Fruit fly (Drosophila melanogaster) whole organism, embryonic: Measurements from ENCODE around the gene CG14212.
A peak's percentile ranks its signal among the peaks of the same experiment; 100 is the strongest.

Experiments used
- Asciz ChIP-seq: fragments of 200-800 bp; sonication (Bioruptor generic); optimal IDR thresholded peaks from 2 replicates; lab custom pipeline; 2017; ENCODE audit warnings: missing biosample characterization, mild to moderate bottlenecking, missing genetic modification characterization, missing genetic modification reagents
- Atf6 ChIP-seq: fragments of 200-800 bp; sonication (Bioruptor generic); IDR thresholded peaks from 2 replicates; pipeline ENCODE4 v1.3.6; 2022; ENCODE audit warnings: missing biosample characterization, missing genetic modification characterization
- Blimp-1 ChIP-seq: fragments of 200-800 bp; sonication (Bioruptor generic); optimal IDR thresholded peaks from 3 replicates; lab custom pipeline; 2018; ENCODE audit warnings: missing biosample characterization, missing genetic modification characterization, mild to moderate bottlenecking, moderate library complexity, missing genetic modification reagents
- CG1024 ChIP-seq: fragments of 200-800 bp; sonication (Bioruptor generic); IDR thresholded peaks from 2 replicates; pipeline ENCODE4 v1.3.6; 2022; ENCODE audit warnings: missing biosample characterization, missing genetic modification characterization
- CG10979 ChIP-seq: fragments of 200-800 bp; sonication (Bioruptor generic); optimal IDR thresholded peaks from 2 replicates; lab custom pipeline; 2018; ENCODE audit warnings: missing biosample characterization, mild to moderate bottlenecking, missing genetic modification characterization, moderate library complexity
- CG11398 ChIP-seq: fragments of 200-800 bp; sonication (Bioruptor generic); optimal IDR thresholded peaks from 2 replicates; lab custom pipeline; 2016; ENCODE audit warnings: missing biosample characterization, missing genetic modification characterization
- CG11504 ChIP-seq: fragments of 200-800 bp; sonication (Bioruptor generic); optimal IDR thresholded peaks from 3 replicates; lab custom pipeline; 2019; ENCODE audit warnings: missing biosample characterization, mild to moderate bottlenecking, missing genetic modification characterization, moderate library complexity
- CG12104 ChIP-seq: fragments of 200-800 bp; sonication (Bioruptor generic); optimal IDR thresholded peaks from 3 replicates; lab custom pipeline; 2016; ENCODE audit warnings: missing biosample characterization, missing genetic modification characterization
- CG13296 ChIP-seq: fragments of 200-800 bp; sonication (Bioruptor generic); optimal IDR thresholded peaks from 3 replicates; lab custom pipeline; 2018; ENCODE audit warnings: missing biosample characterization, mild to moderate bottlenecking, missing genetic modification characterization
- CG14667 ChIP-seq: fragments of 200-800 bp; sonication (Bioruptor generic); IDR thresholded peaks from 2 replicates; pipeline ENCODE4 v1.3.6; 2022; ENCODE audit warnings: missing biosample characterization, missing genetic modification characterization
- CG14710 ChIP-seq: fragments of 200-800 bp; sonication (Bioruptor generic); optimal IDR thresholded peaks from 3 replicates; lab custom pipeline; 2019; ENCODE audit warnings: missing biosample characterization, mild to moderate bottlenecking, missing genetic modification characterization, moderate library complexity
- CG14965 ChIP-seq: fragments of 200-800 bp; sonication (Bioruptor generic); optimal IDR thresholded peaks from 2 replicates; lab custom pipeline; 2016; ENCODE audit warnings: missing biosample characterization, missing genetic modification characterization, borderline replicate concordance
- CG15696 ChIP-seq: fragments of 200-800 bp; sonication (Bioruptor generic); optimal IDR thresholded peaks from 2 replicates; lab custom pipeline; 2019; ENCODE audit warnings: missing biosample characterization, mild to moderate bottlenecking, missing genetic modification characterization, moderate library complexity
- CG17802 ChIP-seq: fragments of 200-800 bp; sonication (Bioruptor generic); optimal IDR thresholded peaks from 2 replicates; lab custom pipeline; 2018; ENCODE audit warnings: missing biosample characterization, mild to moderate bottlenecking, missing genetic modification characterization, moderate library complexity
- CG3163 ChIP-seq: fragments of 200-800 bp; sonication (Bioruptor generic); optimal IDR thresholded peaks from 3 replicates; lab custom pipeline; 2016; ENCODE audit warnings: missing biosample characterization, missing genetic modification characterization
- CG3726 ChIP-seq: fragments of 200-800 bp; sonication (Bioruptor generic); IDR thresholded peaks from 3 replicates; pipeline ENCODE4, ENCODE4 v1.3.6; 2022; ENCODE audit warnings: missing biosample characterization, missing genetic modification characterization
- CG3838 ChIP-seq: fragments of 200-800 bp; sonication (Bioruptor generic); optimal IDR thresholded peaks from 3 replicates; lab custom pipeline; 2016; ENCODE audit warnings: missing biosample characterization, missing genetic modification characterization
- CG4424 ChIP-seq: fragments of 200-800 bp; sonication (Bioruptor generic); optimal IDR thresholded peaks from 3 replicates; lab custom pipeline; 2016; ENCODE audit warnings: missing biosample characterization, missing genetic modification characterization
- CG8765 ChIP-seq: fragments of 200-800 bp; sonication (Bioruptor generic); IDR thresholded peaks from 2 replicates; pipeline ENCODE4 v1.3.6; 2022; ENCODE audit warnings: missing biosample characterization, missing genetic modification characterization
- CG8944 ChIP-seq: fragments of 200-800 bp; sonication (Bioruptor generic); optimal IDR thresholded peaks from 3 replicates; lab custom pipeline; 2016; ENCODE audit warnings: missing biosample characterization, missing genetic modification characterization
- CG9609 ChIP-seq: fragments of 200-800 bp; sonication (Bioruptor generic); optimal IDR thresholded peaks from 3 replicates; lab custom pipeline; 2016; ENCODE audit warnings: missing biosample characterization, missing genetic modification characterization
- CrebB ChIP-seq: fragments of 200-800 bp; sonication (Bioruptor generic); optimal IDR thresholded peaks from 3 replicates; lab custom pipeline; 2018; ENCODE audit warnings: missing biosample characterization, mild to moderate bottlenecking, missing genetic modification characterization
- D19B ChIP-seq: fragments of 200-800 bp; sonication (Bioruptor generic); optimal IDR thresholded peaks from 2 replicates; lab custom pipeline; 2017; ENCODE audit warnings: missing biosample characterization, mild to moderate bottlenecking, missing genetic modification characterization
- Drgx ChIP-seq: fragments of 200-800 bp; sonication (Bioruptor generic); IDR thresholded peaks from 2 replicates; pipeline ENCODE4 v1.3.6; 2022; ENCODE audit warnings: missing biosample characterization, missing genetic modification characterization
- ERR ChIP-seq: fragments of 200-800 bp; sonication (Bioruptor generic); optimal IDR thresholded peaks from 2 replicates; lab custom pipeline; 2016; ENCODE audit warnings: missing biosample characterization, missing genetic modification characterization
- Hand ChIP-seq: fragments of 200-800 bp; sonication (Bioruptor generic); optimal IDR thresholded peaks from 2 replicates; lab custom pipeline; 2017; ENCODE audit warnings: mild to moderate bottlenecking, missing biosample characterization, missing genetic modification reagents, missing genetic modification characterization
- Ssrp ChIP-seq: fragments of 200-800 bp; sonication (Bioruptor generic); optimal IDR thresholded peaks from 2 replicates; lab custom pipeline; 2018; ENCODE audit warnings: missing biosample characterization, mild to moderate bottlenecking, missing genetic modification characterization, moderate library complexity
- TFAM ChIP-seq: fragments of 200-800 bp; sonication (Bioruptor generic); optimal IDR thresholded peaks from 2 replicates; lab custom pipeline; 2017; ENCODE audit warnings: missing biosample characterization, missing genetic modification characterization, inconsistent platforms
- Trl ChIP-seq, 3 experiments: fragments of >200 bp in 2 of 3; fragments of 200-800 bp in 1 of 3; sonication (Bioruptor generic) in 1 of 3; optimal IDR thresholded peaks; 2 replicates in 1 of 3; 3 replicates in 2 of 3; lab custom pipeline; 2016 to 2017; ENCODE audit warnings: missing biosample characterization in 1 of 3, missing genetic modification characterization in 1 of 3
- ab ChIP-seq: fragments of 200-800 bp; sonication (Bioruptor generic); optimal IDR thresholded peaks from 2 replicates; lab custom pipeline; 2016; ENCODE audit warnings: missing biosample characterization, missing genetic modification characterization
- abd-A ChIP-seq: fragments of 200-800 bp; sonication (Bioruptor generic); optimal IDR thresholded peaks from 3 replicates; lab custom pipeline; 2019; ENCODE audit warnings: missing biosample characterization, mild to moderate bottlenecking, missing genetic modification characterization, moderate library complexity
- al ChIP-seq: fragments of 200-800 bp; sonication (Bioruptor generic); IDR thresholded peaks from 2 replicates; pipeline ENCODE4 v1.3.6; 2022; ENCODE audit warnings: missing biosample characterization, missing genetic modification characterization
- cad ChIP-seq: fragments of >200 bp; optimal IDR thresholded peaks from 2 replicates; lab custom pipeline; 2017; ENCODE audit warnings: missing biosample characterization, missing genetic modification characterization
- da ChIP-seq: fragments of 200-800 bp; sonication (Bioruptor generic); optimal IDR thresholded peaks from 2 replicates; lab custom pipeline; 2016; ENCODE audit warnings: missing biosample characterization, missing genetic modification characterization
- fd64A ChIP-seq: fragments of 200-800 bp; sonication (Bioruptor generic); optimal IDR thresholded peaks from 3 replicates; lab custom pipeline; 2018; ENCODE audit warnings: missing biosample characterization, mild to moderate bottlenecking, missing genetic modification characterization
- ham ChIP-seq: fragments of 200-800 bp; sonication (Bioruptor generic); IDR thresholded peaks from 2 replicates; pipeline ENCODE4 v1.3.6; 2022; ENCODE audit warnings: missing biosample characterization, missing genetic modification characterization
- her ChIP-seq: fragments of 200-800 bp; sonication (Bioruptor generic); optimal IDR thresholded peaks from 2 replicates; lab custom pipeline; 2016; ENCODE audit warnings: missing biosample characterization, missing genetic modification characterization
- inv ChIP-seq: fragments of 200-800 bp; sonication (Bioruptor generic); IDR thresholded peaks from 2 replicates; pipeline ENCODE4 v1.3.6; 2022; ENCODE audit warnings: missing biosample characterization, missing genetic modification characterization; ENCODE audit not compliant: partially characterized antibody
- knrl ChIP-seq: fragments of 200-800 bp; sonication (Bioruptor generic); IDR thresholded peaks from 3 replicates; pipeline ENCODE4 v1.3.6; 2022; ENCODE audit warnings: missing biosample characterization, missing genetic modification characterization; ENCODE audit not compliant: partially characterized antibody
- mam ChIP-seq: fragments of 200-800 bp; sonication (Bioruptor generic); optimal IDR thresholded peaks from 3 replicates; lab custom pipeline; 2016; ENCODE audit warnings: missing biosample characterization, missing genetic modification characterization
- mld ChIP-seq: fragments of 200-800 bp; sonication (Bioruptor generic); IDR thresholded peaks from 3 replicates; pipeline ENCODE4 v1.3.6; 2022; ENCODE audit warnings: missing biosample characterization, missing genetic modification characterization; ENCODE audit not compliant: partially characterized antibody
- org-1 ChIP-seq: fragments of 200-800 bp; sonication (Bioruptor generic); optimal IDR thresholded peaks from 2 replicates; lab custom pipeline; 2017; ENCODE audit warnings: missing biosample characterization, missing genetic modification characterization
- otp ChIP-seq: fragments of 200-800 bp; sonication (Bioruptor generic); IDR thresholded peaks from 3 replicates; pipeline ENCODE4, ENCODE4 v1.3.6; 2022; ENCODE audit warnings: missing biosample characterization, missing genetic modification characterization
- ranshi ChIP-seq: fragments of 200-800 bp; sonication (Bioruptor generic); IDR thresholded peaks from 2 replicates; pipeline ENCODE4 v1.3.6; 2022; ENCODE audit warnings: missing biosample characterization, missing genetic modification characterization
- schlank ChIP-seq: fragments of 200-800 bp; sonication (Bioruptor generic); optimal IDR thresholded peaks from 2 replicates; lab custom pipeline; 2018; ENCODE audit warnings: missing biosample characterization, mild to moderate bottlenecking, missing genetic modification characterization
- scrt ChIP-seq: fragments of 200-800 bp; sonication (Bioruptor generic); optimal IDR thresholded peaks from 2 replicates; lab custom pipeline; 2018; ENCODE audit warnings: missing biosample characterization, mild to moderate bottlenecking, missing genetic modification characterization, moderate library complexity
- sob ChIP-seq: fragments of 200-800 bp; sonication (Bioruptor generic); IDR thresholded peaks from 2 replicates; pipeline ENCODE4 v1.3.6; 2022; ENCODE audit warnings: missing biosample characterization, missing genetic modification characterization
- tio ChIP-seq: fragments of 200-800 bp; sonication (Bioruptor generic); optimal IDR thresholded peaks from 2 replicates; lab custom pipeline; 2017; ENCODE audit warnings: missing biosample characterization, missing genetic modification characterization, inconsistent platforms
- tll ChIP-seq, 2 experiments: fragments of 200-800 bp in 1 of 2; fragments of >200 bp in 1 of 2; sonication (Bioruptor generic) in 1 of 2; optimal IDR thresholded peaks; 2 replicates each; lab custom pipeline; 2017 to 2019; ENCODE audit warnings: missing biosample characterization in 2 of 2, missing genetic modification characterization in 2 of 2, mild to moderate bottlenecking in 1 of 2, moderate library complexity in 1 of 2
- toy ChIP-seq: fragments of 200-800 bp; sonication (Bioruptor generic); IDR thresholded peaks from 2 replicates; pipeline ENCODE4 v1.3.6; 2022; ENCODE audit warnings: missing biosample characterization, missing genetic modification characterization
- yki ChIP-seq: fragments of >200 bp; optimal IDR thresholded peaks from 3 replicates; lab custom pipeline; 2018

Gene CG14212

DNA sequence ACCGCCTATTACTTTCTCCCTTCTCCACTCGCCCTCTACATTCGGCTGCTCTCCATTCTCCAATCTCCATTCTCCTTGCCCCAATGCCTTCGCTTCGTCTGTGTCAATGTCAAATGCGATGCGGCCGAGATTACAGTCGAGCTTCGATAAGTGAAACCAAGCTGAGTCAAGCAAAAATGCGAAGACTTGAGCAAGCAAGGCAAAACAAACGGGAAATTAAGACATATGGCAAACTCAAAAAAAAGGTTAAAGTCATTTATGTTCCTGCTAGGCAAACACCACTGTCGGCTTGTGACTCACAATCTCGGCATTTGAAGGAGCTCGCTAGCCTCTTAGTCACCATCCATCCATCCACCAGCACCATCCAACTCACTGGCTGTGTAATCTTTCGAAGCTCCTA lies 42.9 kb downstream of the CG14212 start (continued):
- TF ChIP-seq scrt (GFP tag; lab: Kevin White, UChicago): peak; percentile 87
- peak; percentile 98 for TF ChIP-seq ERR (GFP tag; lab: Kevin White, UChicago)
- peak; percentile 88 for TF ChIP-seq CG1024 (GFP tag; lab: Robert Waterston, UW)
- TF ChIP-seq CG15696 (tag; lab: Kevin White, UChicago): peak; percentile 97
- TF ChIP-seq schlank (tag; lab: Kevin White, UChicago): peak; percentile 97
- TF ChIP-seq D19B (GFP tag; lab: Kevin White, UChicago): peak; percentile 67
- peak; percentile 87 for TF ChIP-seq CG13296 (GFP tag; lab: Kevin White, UChicago)
- TF ChIP-seq ham (GFP tag; lab: Robert Waterston, UW): peak; percentile 77
- TF ChIP-seq cad (GFP tag; lab: Kevin White, UChicago): no peak
- TF ChIP-seq CG11398 (GFP tag; lab: Kevin White, UChicago): peak; percentile 97
- peak; percentile 77 for TF ChIP-seq Asciz (GFP tag; lab: Kevin White, UChicago)
- peak; percentile 88 for TF ChIP-seq Hand
- TF ChIP-seq Blimp-1 (GFP tag; lab: Kevin White, UChicago): peak; percentile 85
- no peak for TF ChIP-seq inv (GFP tag; lab: Robert Waterston, UW)
- no peak for TF ChIP-seq yki (lab: Kevin White, UChicago)
- TF ChIP-seq tll (GFP tag; optimal IDR thresholded peaks at IDR 0.05; lab: Kevin White, UChicago): peak in 1 of 2 experiments; percentile 1
- TF ChIP-seq TFAM (GFP tag; lab: Kevin White, UChicago): peak; percentile 62
- TF ChIP-seq CG3726: peak; percentile 90
- TF ChIP-seq al (GFP tag; lab: Robert Waterston, UW): peak; percentile 84
- peak; percentile 89 for TF ChIP-seq CG8765 (GFP tag; lab: Robert Waterston, UW)
- TF ChIP-seq da (GFP tag; lab: Kevin White, UChicago): peak; percentile 93
- peak; percentile 89 for TF ChIP-seq CG12104 (GFP tag; lab: Kevin White, UChicago)
- peak; percentile 72; the same call in 1 of the 2 replicates for TF ChIP-seq toy (GFP tag; lab: Robert Waterston, UW)
- peak; percentile 94 for TF ChIP-seq ab (GFP tag; lab: Kevin White, UChicago)
- TF ChIP-seq CG3163: peak; percentile 89
- TF ChIP-seq CG14667 (GFP tag; lab: Robert Waterston, UW): peak; percentile 90
- TF ChIP-seq CG9609 (GFP tag; lab: Kevin White, UChicago): peak; percentile 98
- no peak for TF ChIP-seq abd-A (tag; lab: Kevin White, UChicago)
- peak; percentile 94 for TF ChIP-seq CG4424 (GFP tag; lab: Kevin White, UChicago)
- peak; percentile 85 for TF ChIP-seq fd64A (GFP tag; lab: Kevin White, UChicago)
- no peak for TF ChIP-seq knrl (GFP tag; lab: Robert Waterston, UW)
- TF ChIP-seq mld (GFP tag; lab: Robert Waterston, UW): no peak
- peak; percentile 96 for TF ChIP-seq tio (GFP tag; lab: Kevin White, UChicago)
- peak; percentile 81 for TF ChIP-seq CG17802 (tag; lab: Kevin White, UChicago)
- peak; percentile 97 for TF ChIP-seq her (GFP tag; lab: Kevin White, UChicago)
- TF ChIP-seq Atf6 (GFP tag; lab: Robert Waterston, UW): peak; percentile 94
- TF ChIP-seq CG8944 (GFP tag; lab: Kevin White, UChicago): peak; percentile 98
- peak; percentile 96 for TF ChIP-seq otp (GFP tag; lab: Robert Waterston, UW)
- peak; percentile 93 for TF ChIP-seq CG10979 (tag; lab: Kevin White, UChicago)
- peak; percentile 92 for TF ChIP-seq CG14710
- TF ChIP-seq Trl (optimal IDR thresholded peaks at IDR 0.05; lab: Kevin White, UChicago): no peak
- peak; percentile 98 for TF ChIP-seq Trl (GFP tag; optimal IDR thresholded peaks at IDR 0.05; lab: Kevin White, UChicago)
- TF ChIP-seq Ssrp (tag; lab: Kevin White, UChicago): peak; percentile 95
- peak; percentile 89 for TF ChIP-seq CG3838 (GFP tag; lab: Kevin White, UChicago)
- TF ChIP-seq CG14965: peak; percentile 68
- peak; percentile 95 for TF ChIP-seq CG11504 (tag; lab: Kevin White, UChicago)
- peak; percentile 96 for TF ChIP-seq Drgx
- peak; percentile 99 for TF ChIP-seq mam (GFP tag; lab: Kevin White, UChicago)
- peak; percentile 94 for TF ChIP-seq ranshi (GFP tag; lab: Robert Waterston, UW)
- peak; percentile 95 for TF ChIP-seq sob (GFP tag; lab: Robert Waterston, UW)
- peak; percentile 94 for TF ChIP-seq CrebB (tag; lab: Kevin White, UChicago)
- peak; percentile 96 for TF ChIP-seq org-1
